Fruit fly (Drosophila melanogaster) whole organism, embryonic: ENCODE data around the gene CG13144.

Experiments
- ATbp ChIP-seq: fragments of 200-800 bp; sonication (Bioruptor generic); optimal IDR thresholded peaks from 2 replicates; lab custom pipeline; 2017; ENCODE audit warnings: missing biosample characterization, mild to moderate bottlenecking, missing genetic modification characterization, missing genetic modification reagents
- B-H1 ChIP-seq: fragments of 200-800 bp; sonication (Bioruptor generic); IDR thresholded peaks from 3 replicates; pipeline ENCODE4 v1.3.6; 2022; ENCODE audit warnings: missing biosample characterization, missing genetic modification characterization
- BEAF-32 ChIP-seq: fragments of 200-800 bp; sonication (Bioruptor generic); optimal IDR thresholded peaks from 3 replicates; lab custom pipeline; 2017; ENCODE audit warnings: missing biosample characterization, missing genetic modification characterization, mild to moderate bottlenecking, moderate library complexity, missing genetic modification reagents
- CG10462 ChIP-seq: fragments of 200-800 bp; sonication (Bioruptor generic); optimal IDR thresholded peaks from 2 replicates; lab custom pipeline; 2016; ENCODE audit warnings: missing biosample characterization, missing genetic modification characterization
- CG11085 ChIP-seq: fragments of 200-800 bp; sonication (Bioruptor generic); IDR thresholded peaks from 2 replicates; pipeline ENCODE4 v1.3.6; 2022; ENCODE audit warnings: missing biosample characterization, missing genetic modification characterization
- CG13624 ChIP-seq: fragments of 200-800 bp; sonication (Bioruptor generic); optimal IDR thresholded peaks from 2 replicates; lab custom pipeline; 2016; ENCODE audit warnings: missing biosample characterization, missing genetic modification characterization
- CG1647 ChIP-seq: fragments of 200-800 bp; sonication (Bioruptor generic); optimal IDR thresholded peaks from 3 replicates; lab custom pipeline; 2016; ENCODE audit warnings: missing biosample characterization, missing genetic modification characterization
- CG17385 ChIP-seq: fragments of 200-800 bp; sonication (Bioruptor generic); optimal IDR thresholded peaks from 3 replicates; lab custom pipeline; 2018; ENCODE audit warnings: missing biosample characterization, mild to moderate bottlenecking, missing genetic modification characterization
- CG17912 ChIP-seq: fragments of 200-800 bp; sonication (Bioruptor generic); optimal IDR thresholded peaks from 2 replicates; lab custom pipeline; 2018; ENCODE audit warnings: missing biosample characterization, mild to moderate bottlenecking, missing genetic modification characterization
- CG18764 ChIP-seq: fragments of 200-800 bp; sonication (Bioruptor generic); optimal IDR thresholded peaks from 3 replicates; lab custom pipeline; 2016; ENCODE audit warnings: missing biosample characterization, missing genetic modification characterization
- CG2678 ChIP-seq: fragments of 200-800 bp; sonication (Bioruptor generic); optimal IDR thresholded peaks from 3 replicates; lab custom pipeline; 2019; ENCODE audit warnings: missing biosample characterization, mild to moderate bottlenecking, missing genetic modification characterization, moderate library complexity
- CG2889 ChIP-seq: fragments of 200-800 bp; sonication (Bioruptor generic); IDR thresholded peaks from 3 replicates; pipeline ENCODE4 v1.3.6; 2022; ENCODE audit warnings: missing biosample characterization, missing genetic modification characterization
- CG3065 ChIP-seq: fragments of 200-800 bp; sonication (Bioruptor generic); optimal IDR thresholded peaks from 2 replicates; lab custom pipeline; 2016; ENCODE audit warnings: missing biosample characterization, missing genetic modification characterization
- CG31224 ChIP-seq: fragments of 200-800 bp; sonication (Bioruptor generic); IDR thresholded peaks from 2 replicates; pipeline ENCODE4 v1.3.6; 2022; ENCODE audit warnings: missing biosample characterization, missing genetic modification characterization
- CG31441 ChIP-seq: fragments of 200-800 bp; sonication (Bioruptor generic); IDR thresholded peaks from 2 replicates; pipeline ENCODE4 v1.3.6; 2022; ENCODE audit warnings: missing biosample characterization, missing genetic modification characterization
- CG43689 ChIP-seq: fragments of 200-800 bp; sonication (Bioruptor generic); IDR thresholded peaks from 2 replicates; pipeline ENCODE4 v1.3.6; 2022; ENCODE audit warnings: missing biosample characterization, missing genetic modification characterization
- CG4730 ChIP-seq: fragments of 200-800 bp; sonication (Bioruptor generic); IDR thresholded peaks from 2 replicates; pipeline ENCODE4 v1.3.6; 2022; ENCODE audit warnings: missing biosample characterization, missing genetic modification characterization
- CG6175 ChIP-seq: fragments of 200-800 bp; sonication (Bioruptor generic); IDR thresholded peaks from 3 replicates; pipeline ENCODE4 v1.3.6; 2022; ENCODE audit warnings: missing biosample characterization, missing genetic modification characterization
- CG6765 ChIP-seq: fragments of 200-800 bp; sonication (Bioruptor generic); optimal IDR thresholded peaks from 3 replicates; lab custom pipeline; 2017; ENCODE audit warnings: missing biosample characterization, mild to moderate bottlenecking, missing genetic modification characterization
- CG6813 ChIP-seq: fragments of 200-800 bp; sonication (Bioruptor generic); optimal IDR thresholded peaks from 2 replicates; lab custom pipeline; 2017; ENCODE audit warnings: missing biosample characterization, missing genetic modification characterization, mild to moderate bottlenecking, moderate library complexity, missing genetic modification reagents
- CG7745 ChIP-seq: fragments of 200-800 bp; sonication (Bioruptor generic); optimal IDR thresholded peaks from 2 replicates; lab custom pipeline; 2018; ENCODE audit warnings: missing biosample characterization, mild to moderate bottlenecking, missing genetic modification characterization, moderate library complexity
- Drgx ChIP-seq: fragments of 200-800 bp; sonication (Bioruptor generic); IDR thresholded peaks from 2 replicates; pipeline ENCODE4 v1.3.6; 2022; ENCODE audit warnings: missing biosample characterization, missing genetic modification characterization
- GATAe ChIP-seq: fragments of 200-800 bp; sonication (Bioruptor generic); conservative IDR thresholded peaks from 2 replicates; pipeline ENCODE4 v1.3.6; 2022; ENCODE audit warnings: missing biosample characterization, missing genetic modification characterization
- Hsf ChIP-seq: fragments of 200-800 bp; sonication (Bioruptor generic); optimal IDR thresholded peaks from 3 replicates; lab custom pipeline; 2016; ENCODE audit warnings: missing biosample characterization, missing genetic modification characterization
- Myb ChIP-seq: fragments of 200-800 bp; sonication (Bioruptor generic); optimal IDR thresholded peaks from 2 replicates; lab custom pipeline; 2016; ENCODE audit warnings: missing biosample characterization, missing genetic modification characterization
- Neu2 ChIP-seq: fragments of 200-800 bp; sonication (Bioruptor generic); optimal IDR thresholded peaks from 3 replicates; lab custom pipeline; 2016; ENCODE audit warnings: missing biosample characterization, missing genetic modification characterization, borderline replicate concordance
- Optix ChIP-seq: fragments of 200-800 bp; sonication (Bioruptor generic); IDR thresholded peaks from 3 replicates; pipeline ENCODE4 v1.3.6; 2022; ENCODE audit warnings: missing biosample characterization, missing genetic modification characterization
- Poxn ChIP-seq: fragments of 200-800 bp; sonication (Bioruptor generic); IDR thresholded peaks from 2 replicates; pipeline ENCODE4 v1.3.6; 2022; ENCODE audit warnings: missing biosample characterization, missing genetic modification characterization
- Ptx1 ChIP-seq: fragments of 200-800 bp; sonication (Bioruptor generic); IDR thresholded peaks from 2 replicates; pipeline ENCODE4 v1.3.6; 2022; ENCODE audit warnings: missing biosample characterization, missing genetic modification characterization
- Xbp1 ChIP-seq: fragments of 200-800 bp; sonication (Bioruptor generic); optimal IDR thresholded peaks from 3 replicates; lab custom pipeline; 2016; ENCODE audit warnings: missing biosample characterization, mild to moderate bottlenecking, missing genetic modification characterization
- YL-1 ChIP-seq: fragments of 200-800 bp; sonication (Bioruptor generic); optimal IDR thresholded peaks from 3 replicates; lab custom pipeline; 2017; ENCODE audit warnings: missing biosample characterization, mild to moderate bottlenecking, missing genetic modification characterization
- al ChIP-seq: fragments of 200-800 bp; sonication (Bioruptor generic); IDR thresholded peaks from 2 replicates; pipeline ENCODE4 v1.3.6; 2022; ENCODE audit warnings: missing biosample characterization, missing genetic modification characterization
- bowl ChIP-seq: fragments of 200-800 bp; sonication (Bioruptor generic); IDR thresholded peaks from 2 replicates; pipeline ENCODE4 v1.3.6; 2022; ENCODE audit warnings: missing biosample characterization, missing genetic modification characterization
- bsh ChIP-seq, 2 experiments: fragments of 200-800 bp; sonication (Bioruptor generic); optimal IDR thresholded peaks; 2 replicates each; lab custom pipeline; 2017 to 2018; ENCODE audit warnings: mild to moderate bottlenecking in 2 of 2, missing biosample characterization in 2 of 2, missing genetic modification characterization in 2 of 2, moderate library complexity in 1 of 2
- cas ChIP-seq: fragments of 200-800 bp; sonication (Bioruptor generic); IDR thresholded peaks from 2 replicates; pipeline ENCODE4 v1.3.6; 2022; ENCODE audit warnings: missing biosample characterization, missing genetic modification characterization
- fd102C ChIP-seq: fragments of 200-800 bp; sonication (Bioruptor generic); optimal IDR thresholded peaks from 2 replicates; lab custom pipeline; 2018; ENCODE audit warnings: missing biosample characterization, mild to moderate bottlenecking, missing genetic modification characterization, moderate library complexity
- grau ChIP-seq: fragments of 200-800 bp; optimal IDR thresholded peaks from 3 replicates; lab custom pipeline; 2019; ENCODE audit warnings: missing biosample characterization, mild to moderate bottlenecking, missing genetic modification characterization, moderate library complexity
- lov ChIP-seq, 2 experiments: fragments of 200-800 bp in 1 of 2; fragments of >200 bp in 1 of 2; sonication (Bioruptor generic) in 1 of 2; IDR thresholded peaks in 1 of 2; optimal IDR thresholded peaks in 1 of 2; 2 replicates in 1 of 2; 3 replicates in 1 of 2; pipeline versions ENCODE4 v1.3.6 to Lab custom; 2017 to 2022; ENCODE audit warnings: missing biosample characterization in 1 of 2, missing genetic modification characterization in 1 of 2
- mam ChIP-seq: fragments of 200-800 bp; sonication (Bioruptor generic); optimal IDR thresholded peaks from 3 replicates; lab custom pipeline; 2016; ENCODE audit warnings: missing biosample characterization, missing genetic modification characterization
- nerfin-2 ChIP-seq: fragments of 200-800 bp; sonication (Bioruptor generic); IDR thresholded peaks from 2 replicates; pipeline ENCODE4 v1.3.6; 2022; ENCODE audit warnings: missing biosample characterization, missing genetic modification characterization; ENCODE audit not compliant: partially characterized antibody
- odd ChIP-seq: fragments of 200-800 bp; sonication (Bioruptor generic); optimal IDR thresholded peaks from 2 replicates; lab custom pipeline; 2017; ENCODE audit warnings: missing biosample characterization, mild to moderate bottlenecking, missing genetic modification characterization
- ranshi ChIP-seq: fragments of 200-800 bp; sonication (Bioruptor generic); IDR thresholded peaks from 2 replicates; pipeline ENCODE4 v1.3.6; 2022; ENCODE audit warnings: missing biosample characterization, missing genetic modification characterization
- sim ChIP-seq: fragments of 200-800 bp; sonication (Bioruptor generic); IDR thresholded peaks from 2 replicates; pipeline ENCODE4 v1.3.6; 2022; ENCODE audit warnings: missing biosample characterization, missing genetic modification characterization
- slbo ChIP-seq: fragments of 200-800 bp; sonication (Bioruptor generic); IDR thresholded peaks from 2 replicates; pipeline ENCODE4 v1.3.6; 2022; ENCODE audit warnings: missing biosample characterization, missing genetic modification characterization
- slp2 ChIP-seq: fragments of 200-800 bp; sonication (Bioruptor generic); optimal IDR thresholded peaks from 2 replicates; lab custom pipeline; 2016; ENCODE audit warnings: missing biosample characterization, missing genetic modification characterization
- sqz ChIP-seq: fragments of 200-800 bp; sonication (Bioruptor generic); optimal IDR thresholded peaks from 3 replicates; lab custom pipeline; 2018; ENCODE audit warnings: missing biosample characterization, mild to moderate bottlenecking, missing genetic modification characterization
- tin ChIP-seq: fragments of 200-800 bp; sonication (Bioruptor generic); optimal IDR thresholded peaks from 3 replicates; lab custom pipeline; 2016; ENCODE audit warnings: missing biosample characterization, missing genetic modification characterization
- tna ChIP-seq: fragments of 200-800 bp; sonication (Bioruptor generic); IDR thresholded peaks from 2 replicates; pipeline ENCODE4 v1.3.6; 2022; ENCODE audit warnings: missing biosample characterization, missing genetic modification characterization; ENCODE audit not compliant: partially characterized antibody
- zf30C ChIP-seq: fragments of 200-800 bp; sonication (Bioruptor generic); optimal IDR thresholded peaks from 3 replicates; lab custom pipeline; 2018; ENCODE audit warnings: missing biosample characterization, mild to moderate bottlenecking, missing genetic modification characterization

The CG13144 gene

DNA sequence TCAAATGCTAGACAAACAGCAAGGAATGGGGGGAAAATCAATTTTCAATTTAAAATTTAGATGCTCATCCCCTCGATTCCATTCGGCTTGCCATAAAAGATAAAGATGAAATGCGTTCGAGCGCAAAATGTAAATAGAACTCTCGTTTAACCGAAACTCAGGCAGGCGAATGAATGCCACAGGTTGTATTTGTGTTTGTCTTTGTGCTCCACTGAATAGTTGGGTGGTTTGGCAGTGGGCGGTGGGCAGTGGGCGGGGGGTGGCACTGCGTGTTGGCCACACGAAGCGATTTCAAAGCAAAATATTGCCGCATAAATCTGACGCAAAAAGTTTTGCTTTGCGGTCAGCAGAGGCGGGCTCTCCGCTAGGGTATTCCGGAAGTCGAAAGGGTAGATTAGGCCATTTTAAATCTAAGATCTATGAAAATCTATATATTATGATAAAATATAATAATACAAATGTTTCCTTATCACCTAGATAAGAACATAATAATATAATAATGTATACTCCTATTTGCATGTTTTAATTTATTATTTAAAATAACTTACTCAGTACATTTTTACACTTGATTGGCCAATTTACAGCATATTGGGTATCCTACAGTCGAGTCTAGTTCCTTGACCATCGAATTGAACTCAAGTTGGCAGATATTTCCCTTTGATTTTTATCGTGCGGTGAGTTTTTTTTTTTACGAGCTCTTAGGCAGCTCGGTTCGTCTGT, 31.1 kb upstream of the CG13144 start (continued):
- TF ChIP-seq Neu2 (GFP tag; lab: Kevin White, UChicago) (no peak), CG17912 (GFP tag; lab: Kevin White, UChicago) (no peak), CG10462 (peak; percentile 27), CG18764 (no peak), slbo (GFP tag; lab: Robert Waterston, UW) (peak; percentile 79), Hsf (GFP tag; lab: Kevin White, UChicago) (no peak), al (peak; percentile 27; the same call in 1 of the 2 replicates), YL-1 (no peak), CG31441 (peak; percentile 50; the same call in 1 of the 2 replicates), ranshi (peak; percentile 46; the same call in 1 of the 2 replicates), CG2678 (tag; lab: Kevin White, UChicago) (peak; percentile 83), mam (GFP tag; lab: Kevin White, UChicago) (no peak), CG1647 (no peak), zf30C (GFP tag; lab: Kevin White, UChicago) (no peak), CG31224 (peak; percentile 46; the same call in 1 of the 2 replicates), CG7745 (tag; lab: Kevin White, UChicago) (no peak), CG3065 (GFP tag; lab: Kevin White, UChicago) (peak; percentile 18), CG4730 (GFP tag; lab: Robert Waterston, UW) (peak; percentile 51; the same call in 1 of the 2 replicates), sim (no peak; the same call in 1 of the 2 replicates), nerfin-2 (no peak), tna (GFP tag; lab: Robert Waterston, UW) (no peak), BEAF-32 (no peak), CG13624 (GFP tag; lab: Kevin White, UChicago) (no peak), CG6765 (GFP tag; lab: Kevin White, UChicago) (no peak), Poxn (GFP tag; lab: Robert Waterston, UW) (no peak), CG43689 (GFP tag; lab: Robert Waterston, UW) (no peak), slp2 (GFP tag; lab: Kevin White, UChicago) (no peak), B-H1 (GFP tag; lab: Robert Waterston, UW) (peak; percentile 46; the same call in 2 of the 3 replicates), odd (GFP tag; lab: Kevin White, UChicago) (peak; percentile 50), Ptx1 (peak; percentile 85), fd102C (GFP tag; lab: Kevin White, UChicago) (no peak), grau (tag; lab: Kevin White, UChicago) (peak; percentile 75), Myb (GFP tag; lab: Kevin White, UChicago) (no peak), cas (GFP tag; lab: Robert Waterston, UW) (no peak), CG17385 (GFP tag; lab: Kevin White, UChicago) (peak; percentile 52), GATAe (no peak), Xbp1 (GFP tag; lab: Kevin White, UChicago) (peak; percentile 65), lov (optimal IDR thresholded peaks at IDR 0.05; lab: Kevin White, UChicago) (no peak), lov (GFP tag; IDR thresholded peaks at IDR 0.05; lab: Robert Waterston, UW) (no peak), Optix (GFP tag; lab: Robert Waterston, UW) (peak; percentile 40; the same call in 1 of the 3 replicates), bowl (GFP tag; lab: Robert Waterston, UW) (no peak), ATbp (GFP tag; lab: Kevin White, UChicago) (peak; percentile 51), tin (GFP tag; lab: Kevin White, UChicago) (peak; percentile 22), CG11085 (GFP tag; lab: Robert Waterston, UW) (0 out of 2 replicates have a peak, but pooled peaks have one; percentile 32), CG6813 (peak; percentile 36), bsh (GFP tag; optimal IDR thresholded peaks at IDR 0.05; lab: Kevin White, UChicago) (peak in 1 of 2 experiments; percentile 35), sqz (peak; percentile 33), CG2889 (0 out of 3 replicates have a peak, but pooled peaks have one; percentile 41), CG6175 (GFP tag; lab: Robert Waterston, UW) (no peak), Drgx (GFP tag; lab: Robert Waterston, UW) (peak; percentile 38; the same call in 1 of the 2 replicates)
